Fruit fly (Drosophila melanogaster) whole organism, embryonic: ENCODE results near the gene CG32568.
A peak's percentile ranks its signal among the peaks of the same experiment; 100 is the strongest.

Source experiments
- Aef1 ChIP-seq: fragments of 200-800 bp; sonication (Bioruptor generic); IDR thresholded peaks from 3 replicates; pipeline ENCODE4 v1.3.6; 2022; ENCODE audit warnings: missing biosample characterization, missing genetic modification characterization
- Atf6 ChIP-seq: fragments of 200-800 bp; sonication (Bioruptor generic); IDR thresholded peaks from 2 replicates; pipeline ENCODE4 v1.3.6; 2022; ENCODE audit warnings: missing biosample characterization, missing genetic modification characterization
- C15 ChIP-seq: fragments of 200-800 bp; sonication (Bioruptor generic); IDR thresholded peaks from 3 replicates; pipeline ENCODE4 v1.3.6; 2022; ENCODE audit warnings: missing biosample characterization, missing genetic modification characterization
- CG1024 ChIP-seq: fragments of 200-800 bp; sonication (Bioruptor generic); IDR thresholded peaks from 2 replicates; pipeline ENCODE4 v1.3.6; 2022; ENCODE audit warnings: missing biosample characterization, missing genetic modification characterization
- CG10565 ChIP-seq: fragments of 200-800 bp; sonication (Bioruptor generic); optimal IDR thresholded peaks from 3 replicates; lab custom pipeline; 2016; ENCODE audit warnings: missing biosample characterization, mild to moderate bottlenecking, missing genetic modification characterization
- CG10959 ChIP-seq: fragments of 200-800 bp; sonication (Bioruptor generic); IDR thresholded peaks from 2 replicates; pipeline ENCODE4 v1.3.6; 2022; ENCODE audit warnings: missing biosample characterization, missing genetic modification characterization
- CG10979 ChIP-seq: fragments of 200-800 bp; sonication (Bioruptor generic); optimal IDR thresholded peaks from 2 replicates; lab custom pipeline; 2018; ENCODE audit warnings: missing biosample characterization, mild to moderate bottlenecking, missing genetic modification characterization, moderate library complexity
- CG11504 ChIP-seq: fragments of 200-800 bp; sonication (Bioruptor generic); optimal IDR thresholded peaks from 3 replicates; lab custom pipeline; 2019; ENCODE audit warnings: missing biosample characterization, mild to moderate bottlenecking, missing genetic modification characterization, moderate library complexity
- CG1647 ChIP-seq: fragments of 200-800 bp; sonication (Bioruptor generic); optimal IDR thresholded peaks from 3 replicates; lab custom pipeline; 2016; ENCODE audit warnings: missing biosample characterization, missing genetic modification characterization
- CG17186 ChIP-seq: fragments of 200-800 bp; sonication (Bioruptor generic); optimal IDR thresholded peaks from 3 replicates; lab custom pipeline; 2017; ENCODE audit warnings: missing biosample characterization, missing genetic modification reagents, missing genetic modification characterization
- CG17359 ChIP-seq: fragments of 200-800 bp; sonication (Bioruptor generic); optimal IDR thresholded peaks from 3 replicates; lab custom pipeline; 2018; ENCODE audit warnings: missing biosample characterization, mild to moderate bottlenecking, missing genetic modification characterization, moderate library complexity
- CG17361 ChIP-seq: fragments of 200-800 bp; sonication (Bioruptor generic); IDR thresholded peaks from 3 replicates; pipeline ENCODE4 v1.3.6; 2022; ENCODE audit warnings: missing biosample characterization, missing genetic modification characterization
- CG2129 ChIP-seq: fragments of 200-800 bp; sonication (Bioruptor generic); IDR thresholded peaks from 2 replicates; pipeline ENCODE4 v1.3.6; 2022; ENCODE audit warnings: missing biosample characterization, missing genetic modification characterization; ENCODE audit not compliant: partially characterized antibody
- CG34376 ChIP-seq: fragments of 200-800 bp; sonication (Bioruptor generic); optimal IDR thresholded peaks from 2 replicates; lab custom pipeline; 2018; ENCODE audit warnings: missing biosample characterization, mild to moderate bottlenecking, missing genetic modification characterization
- CG5953 ChIP-seq: fragments of 200-800 bp; sonication (Bioruptor generic); IDR thresholded peaks from 2 replicates; pipeline ENCODE4 v1.3.6; 2022; ENCODE audit warnings: missing biosample characterization, missing genetic modification characterization
- CG6272 ChIP-seq: fragments of 200-800 bp; sonication (Bioruptor generic); IDR thresholded peaks from 2 replicates; pipeline ENCODE4 v1.3.6; 2022; ENCODE audit warnings: missing biosample characterization, missing genetic modification characterization
- CG7745 ChIP-seq: fragments of 200-800 bp; sonication (Bioruptor generic); optimal IDR thresholded peaks from 2 replicates; lab custom pipeline; 2018; ENCODE audit warnings: missing biosample characterization, mild to moderate bottlenecking, missing genetic modification characterization, moderate library complexity
- CG7786 ChIP-seq: fragments of 200-800 bp; sonication (Bioruptor generic); optimal IDR thresholded peaks from 2 replicates; lab custom pipeline; 2016; ENCODE audit warnings: missing biosample characterization, missing genetic modification characterization
- CG8290 ChIP-seq, 3 experiments: fragments of 200-800 bp; sonication (Bioruptor generic); optimal IDR thresholded peaks; 2 replicates each; lab custom pipeline; 2016 to 2019; ENCODE audit warnings: missing biosample characterization in 3 of 3, missing genetic modification characterization in 3 of 3, mild to moderate bottlenecking in 2 of 3, moderate library complexity in 1 of 3
- CG9876 ChIP-seq: fragments of 200-800 bp; sonication (Bioruptor generic); optimal IDR thresholded peaks from 2 replicates; lab custom pipeline; 2016; ENCODE audit warnings: missing biosample characterization, missing genetic modification characterization
- CoRest ChIP-seq: fragments of 200-800 bp; sonication (Bioruptor generic); optimal IDR thresholded peaks from 3 replicates; lab custom pipeline; 2018; ENCODE audit warnings: missing biosample characterization, mild to moderate bottlenecking, missing genetic modification characterization, moderate library complexity
- Dad ChIP-seq: fragments of 200-800 bp; sonication (Bioruptor generic); optimal IDR thresholded peaks from 3 replicates; lab custom pipeline; 2016; ENCODE audit warnings: missing biosample characterization, missing genetic modification characterization
- Fer2 ChIP-seq: fragments of 200-800 bp; sonication (Bioruptor generic); optimal IDR thresholded peaks from 2 replicates; lab custom pipeline; 2018; ENCODE audit warnings: missing biosample characterization, mild to moderate bottlenecking, missing genetic modification characterization, moderate library complexity
- Fer3 ChIP-seq: fragments of 200-800 bp; sonication (Bioruptor generic); optimal IDR thresholded peaks from 2 replicates; lab custom pipeline; 2018; ENCODE audit warnings: missing biosample characterization, mild to moderate bottlenecking, missing genetic modification characterization, moderate library complexity
- HLH3B ChIP-seq: fragments of 200-800 bp; sonication (Bioruptor generic); IDR thresholded peaks from 2 replicates; pipeline ENCODE4 v1.3.6; 2022; ENCODE audit warnings: missing biosample characterization, missing genetic modification characterization
- Kr ChIP-seq: fragments of 200-800 bp; sonication (Bioruptor generic); optimal IDR thresholded peaks from 2 replicates; lab custom pipeline; 2017; ENCODE audit warnings: missing biosample characterization, mild to moderate bottlenecking, missing genetic modification characterization
- Lpt ChIP-seq: fragments of >200 bp; optimal IDR thresholded peaks from 2 replicates; lab custom pipeline; 2018; ENCODE audit warnings: missing biosample characterization, missing genetic modification characterization
- Myb ChIP-seq: fragments of 200-800 bp; sonication (Bioruptor generic); optimal IDR thresholded peaks from 2 replicates; lab custom pipeline; 2016; ENCODE audit warnings: missing biosample characterization, missing genetic modification characterization
- NC2α ChIP-seq: fragments of 200-800 bp; sonication (Bioruptor generic); optimal IDR thresholded peaks from 2 replicates; lab custom pipeline; 2016; ENCODE audit warnings: missing biosample characterization, missing genetic modification characterization
- Rx ChIP-seq: fragments of 200-800 bp; sonication (Bioruptor generic); IDR thresholded peaks from 2 replicates; pipeline ENCODE4 v1.3.6; 2022; ENCODE audit warnings: missing biosample characterization, missing genetic modification characterization
- Sox100B ChIP-seq: fragments of 200-800 bp; sonication (Bioruptor generic); optimal IDR thresholded peaks from 3 replicates; lab custom pipeline; 2018; ENCODE audit warnings: missing biosample characterization, mild to moderate bottlenecking, missing genetic modification characterization
- Sox102F ChIP-seq: fragments of 200-800 bp; sonication (Bioruptor generic); optimal IDR thresholded peaks from 2 replicates; lab custom pipeline; 2018; ENCODE audit warnings: missing biosample characterization, mild to moderate bottlenecking, missing genetic modification characterization, moderate library complexity
- Trl ChIP-seq, 3 experiments: fragments of >200 bp in 2 of 3; fragments of 200-800 bp in 1 of 3; sonication (Bioruptor generic) in 1 of 3; optimal IDR thresholded peaks; 2 replicates in 1 of 3; 3 replicates in 2 of 3; lab custom pipeline; 2016 to 2017; ENCODE audit warnings: missing biosample characterization in 1 of 3, missing genetic modification characterization in 1 of 3
- YL-1 ChIP-seq: fragments of 200-800 bp; sonication (Bioruptor generic); optimal IDR thresholded peaks from 3 replicates; lab custom pipeline; 2017; ENCODE audit warnings: missing biosample characterization, mild to moderate bottlenecking, missing genetic modification characterization
- amos ChIP-seq: fragments of 200-800 bp; sonication (Bioruptor generic); IDR thresholded peaks from 2 replicates; pipeline ENCODE4 v1.3.6; 2022; ENCODE audit warnings: missing biosample characterization, missing genetic modification characterization; ENCODE audit not compliant: partially characterized antibody
- ase ChIP-seq: fragments of 200-800 bp; sonication (Bioruptor generic); IDR thresholded peaks from 3 replicates; pipeline ENCODE4 v1.3.6; 2022; ENCODE audit warnings: missing biosample characterization, missing genetic modification characterization
- az2 ChIP-seq: fragments of 200-800 bp; sonication (Bioruptor generic); optimal IDR thresholded peaks from 3 replicates; lab custom pipeline; 2016; ENCODE audit warnings: missing biosample characterization, missing genetic modification characterization
- bcd ChIP-seq: fragments of 200-800 bp; sonication (Bioruptor generic); optimal IDR thresholded peaks from 2 replicates; lab custom pipeline; 2017; ENCODE audit warnings: missing biosample characterization, mild to moderate bottlenecking, missing genetic modification characterization
- fd3F ChIP-seq: fragments of 200-800 bp; sonication (Bioruptor generic); optimal IDR thresholded peaks from 2 replicates; lab custom pipeline; 2018; ENCODE audit warnings: missing biosample characterization, mild to moderate bottlenecking, missing genetic modification characterization, moderate library complexity
- fu2 ChIP-seq: fragments of 200-800 bp; sonication (Bioruptor generic); optimal IDR thresholded peaks from 2 replicates; lab custom pipeline; 2016; ENCODE audit warnings: missing biosample characterization, missing genetic modification characterization
- inv ChIP-seq: fragments of 200-800 bp; sonication (Bioruptor generic); IDR thresholded peaks from 2 replicates; pipeline ENCODE4 v1.3.6; 2022; ENCODE audit warnings: missing biosample characterization, missing genetic modification characterization; ENCODE audit not compliant: partially characterized antibody
- oc ChIP-seq: fragments of 200-800 bp; sonication (Bioruptor generic); optimal IDR thresholded peaks from 2 replicates; lab custom pipeline; 2018; ENCODE audit warnings: missing biosample characterization, mild to moderate bottlenecking, missing genetic modification characterization, moderate library complexity
- pho ChIP-seq: fragments of 200-800 bp; sonication (Bioruptor generic); optimal IDR thresholded peaks from 2 replicates; lab custom pipeline; 2016; ENCODE audit warnings: missing biosample characterization, missing genetic modification characterization
- repo ChIP-seq: fragments of 200-800 bp; sonication (Bioruptor generic); optimal IDR thresholded peaks from 2 replicates; lab custom pipeline; 2016; ENCODE audit warnings: missing biosample characterization, missing genetic modification characterization
- rib ChIP-seq: fragments of 200-800 bp; sonication (Bioruptor generic); IDR thresholded peaks from 2 replicates; pipeline ENCODE4 v1.3.6; 2022; ENCODE audit warnings: missing biosample characterization, missing genetic modification characterization
- tll ChIP-seq, 2 experiments: fragments of 200-800 bp in 1 of 2; fragments of >200 bp in 1 of 2; sonication (Bioruptor generic) in 1 of 2; optimal IDR thresholded peaks; 2 replicates each; lab custom pipeline; 2017 to 2019; ENCODE audit warnings: missing biosample characterization in 2 of 2, missing genetic modification characterization in 2 of 2, mild to moderate bottlenecking in 1 of 2, moderate library complexity in 1 of 2

CG32568 gene

DNA sequence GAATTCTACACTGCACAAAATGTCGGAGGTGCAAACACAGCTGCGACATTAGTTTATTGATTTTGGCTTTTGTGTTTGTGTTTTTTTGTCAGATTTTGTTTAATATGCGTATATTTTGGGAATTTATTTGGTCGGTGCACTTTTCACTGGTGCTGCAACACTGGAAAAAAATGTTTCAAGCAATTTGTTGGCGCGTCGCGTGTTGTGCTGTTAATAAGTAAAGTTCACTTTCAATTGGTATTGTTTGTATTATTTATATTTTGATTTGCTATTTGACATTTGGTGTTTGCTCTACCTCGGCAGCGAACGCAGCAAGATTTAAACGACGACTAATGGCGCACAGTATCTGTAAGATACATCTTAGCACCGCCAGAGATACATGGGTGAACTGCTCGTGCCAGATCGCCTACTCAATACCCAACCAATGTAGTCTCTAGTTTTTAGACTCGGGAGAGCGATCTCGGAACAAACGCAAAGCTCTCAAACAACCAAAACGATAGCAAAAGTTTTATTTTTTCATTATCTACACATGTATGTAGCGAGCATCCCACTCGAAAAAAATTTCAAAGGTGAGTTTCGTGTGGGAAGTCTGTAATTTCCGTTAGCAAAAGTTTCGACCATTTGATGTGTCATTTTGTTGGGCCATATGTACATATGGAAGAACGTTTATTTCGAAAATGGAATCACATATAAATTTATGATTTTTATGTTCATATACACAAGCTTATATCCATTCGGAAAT is 41.6 kb downstream of the CG32568 start (continued):
- no peak for TF ChIP-seq CG17186 (GFP tag; lab: Kevin White, UChicago)
- peak in 1 of 2 experiments; percentile 31 for TF ChIP-seq Trl (optimal IDR thresholded peaks at IDR 0.05; lab: Kevin White, UChicago)
- TF ChIP-seq Trl (GFP tag; optimal IDR thresholded peaks at IDR 0.05; lab: Kevin White, UChicago): peak; percentile 50
- TF ChIP-seq fd3F (GFP tag; lab: Kevin White, UChicago): no peak
- TF ChIP-seq CG11504 (tag; lab: Kevin White, UChicago): peak; percentile 60
- TF ChIP-seq C15 (GFP tag; lab: Robert Waterston, UW): 0 out of 3 replicates have a peak, but pooled peaks have one; percentile 33
- peak; percentile 34 for TF ChIP-seq CG10979

DNA sequence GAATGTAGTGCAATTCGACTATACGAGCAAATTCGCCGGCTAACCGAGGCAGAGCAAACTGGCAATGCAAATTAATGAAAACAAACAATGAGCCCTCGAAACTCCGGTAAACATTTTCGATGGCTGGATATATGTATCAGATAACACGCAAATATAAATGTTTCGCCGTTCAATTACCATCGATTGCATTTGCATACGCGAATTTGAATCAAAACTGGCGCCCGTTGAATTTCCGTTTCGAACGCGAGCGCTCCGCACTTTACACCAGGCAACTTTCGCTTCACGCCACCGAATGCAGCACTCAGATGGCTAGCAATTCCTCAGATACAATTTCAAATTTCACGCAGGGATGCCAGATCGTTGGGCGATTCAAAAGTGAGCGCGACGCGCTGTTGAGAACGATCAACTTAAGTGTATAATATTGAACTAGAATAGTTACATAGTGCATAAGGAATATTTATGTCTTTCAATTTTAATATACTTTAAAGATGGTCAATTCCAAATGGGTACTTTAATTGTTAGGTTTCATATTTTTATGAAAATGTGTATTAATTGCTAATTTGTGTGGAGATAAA is 42.5 kb downstream of the CG32568 start, which contains the start of gene if:
Gene if, minus strand, starts transcription at position 294 of the 575 bp plus-strand sequence.
- no peak for TF ChIP-seq CG10979
- no peak for TF ChIP-seq CoRest (tag; lab: Kevin White, UChicago)
- no peak for TF ChIP-seq fu2 (GFP tag; lab: Kevin White, UChicago)
- no peak for TF ChIP-seq repo
- TF ChIP-seq CG34376: no peak
- no peak for TF ChIP-seq Aef1
- no peak for TF ChIP-seq Atf6 (GFP tag; lab: Robert Waterston, UW)
- peak; percentile 48; the same call in 1 of the 2 replicates for TF ChIP-seq rib (GFP tag; lab: Robert Waterston, UW)
- 0 out of 3 replicates have a peak, but pooled peaks have one; percentile 24 for TF ChIP-seq CG17361 (GFP tag; lab: Robert Waterston, UW)
- TF ChIP-seq CG17359 (tag; lab: Kevin White, UChicago): no peak
- TF ChIP-seq Kr (GFP tag; lab: Kevin White, UChicago): no peak
- TF ChIP-seq amos (GFP tag; lab: Robert Waterston, UW): peak; percentile 33; the same call in 1 of the 2 replicates
- TF ChIP-seq NC2α (GFP tag; lab: Kevin White, UChicago): no peak
- TF ChIP-seq CG9876: no peak
- TF ChIP-seq CG10565 (GFP tag; lab: Kevin White, UChicago): no peak
- no peak for TF ChIP-seq CG7745 (tag; lab: Kevin White, UChicago)
- no peak for TF ChIP-seq Lpt (GFP tag; lab: Kevin White, UChicago)
- no peak for TF ChIP-seq Sox100B (GFP tag; lab: Kevin White, UChicago)
- no peak for TF ChIP-seq Dad (GFP tag; lab: Kevin White, UChicago)
- TF ChIP-seq ase (GFP tag; lab: Robert Waterston, UW): no peak
- TF ChIP-seq tll (GFP tag; optimal IDR thresholded peaks at IDR 0.05; lab: Kevin White, UChicago): no peak
- no peak for TF ChIP-seq oc (tag; lab: Kevin White, UChicago)
- TF ChIP-seq CG7786 (GFP tag; lab: Kevin White, UChicago): no peak
- no peak for TF ChIP-seq CG1647 (GFP tag; lab: Kevin White, UChicago)
- no peak for TF ChIP-seq Rx
- no peak for TF ChIP-seq HLH3B
- TF ChIP-seq CG8290 (GFP tag; optimal IDR thresholded peaks at IDR 0.05; lab: Kevin White, UChicago): no peak
- TF ChIP-seq CG8290 (tag; optimal IDR thresholded peaks at IDR 0.05; lab: Kevin White, UChicago): peak in 1 of 2 experiments; percentile 25
- no peak for TF ChIP-seq CG5953 (GFP tag; lab: Robert Waterston, UW)
- peak; percentile 39 for TF ChIP-seq Myb (GFP tag; lab: Kevin White, UChicago)
- no peak for TF ChIP-seq CG1024 (GFP tag; lab: Robert Waterston, UW)
- TF ChIP-seq Fer2 (tag; lab: Kevin White, UChicago): no peak
- TF ChIP-seq inv (GFP tag; lab: Robert Waterston, UW): no peak
- no peak for TF ChIP-seq Sox102F (GFP tag; lab: Kevin White, UChicago)
- TF ChIP-seq CG10959 (GFP tag; lab: Robert Waterston, UW): no peak
- TF ChIP-seq YL-1: no peak
- no peak for TF ChIP-seq CG2129 (GFP tag; lab: Robert Waterston, UW)
- TF ChIP-seq CG6272 (GFP tag; lab: Robert Waterston, UW): no peak
- no peak for TF ChIP-seq az2 (GFP tag; lab: Kevin White, UChicago)
- no peak for TF ChIP-seq bcd (GFP tag; lab: Kevin White, UChicago)
- no peak for TF ChIP-seq pho
- TF ChIP-seq Fer3 (tag; lab: Kevin White, UChicago): no peak
